Worm (Caenorhabditis elegans): Measurements from ENCODE around the gene T22C8.4.

The T22C8.4 gene

ce11 chrII:8625163-8625562, 1.9 kb upstream of the T22C8.4 start, which contains the start of gene sptf-2 (continued):
- TF ChIP-seq daf-12 (tag; optimal IDR thresholded peaks at IDR 0.05) (no peak), aly-2 (tag; optimal IDR thresholded peaks at IDR 0.05) (no peak), ztf-11 (tag; optimal IDR thresholded peaks at IDR 0.05) (no peak), nfya-1 (tag; optimal IDR thresholded peaks at IDR 0.05; ENCODE audit: insufficient read depth) (peak; percentile 16), lin-39 (tag; optimal IDR thresholded peaks at IDR 0.05) (no peak), nhr-28 (tag; optimal IDR thresholded peaks at IDR 0.05) (no peak), tbx-2 (tag; optimal IDR thresholded peaks at IDR 0.05) (no peak), fos-1 (tag; optimal IDR thresholded peaks at IDR 0.05) (no peak), fkh-10 (GFP tag; optimal IDR thresholded peaks at IDR 0.05) (no peak), lsy-12 (tag; optimal IDR thresholded peaks at IDR 0.05) (no peak), jun-1 (tag; optimal IDR thresholded peaks at IDR 0.05) (peak; percentile 75), ceh-9 (tag; optimal IDR thresholded peaks at IDR 0.05) (no peak), eor-1 (tag; optimal IDR thresholded peaks at IDR 0.05) (no peak), nhr-43 (tag; optimal IDR thresholded peaks at IDR 0.05; ENCODE audit: poor library complexity, severe bottlenecking) (no peak), nhr-11 (tag; optimal IDR thresholded peaks at IDR 0.05) (no peak)

- TF ChIP-seq daf-12 (tag; optimal IDR thresholded peaks at IDR 0.05) (no peak), nhr-11 (tag; optimal IDR thresholded peaks at IDR 0.05) (no peak), elt-1 (tag; optimal IDR thresholded peaks at IDR 0.05) (no peak), hmg-11 (tag; optimal IDR thresholded peaks at IDR 0.05) (no peak), pha-4 (tag; optimal IDR thresholded peaks at IDR 0.05) (peak; percentile 10), elt-2 (tag; optimal IDR thresholded peaks at IDR 0.05) (no peak), elt-3 (tag; optimal IDR thresholded peaks at IDR 0.05) (no peak)
These were observed 1.4 kb downstream of the T22C8.4 start, which contains the start of gene T22C8.3 for ce11 chrII:8621883-8622282. Gene T22C8.3, minus strand, starts transcription at chrII:8621983.

ce11 chrII:8617516-8617915, 5.8 kb downstream of the T22C8.4 start, which contains the start of gene chhy-1:
Gene chhy-1, minus strand, starts transcription at chrII:8617616.
- TF ChIP-seq fkh-2 (tag; optimal IDR thresholded peaks at IDR 0.05) (no peak), lsy-12 (tag; optimal IDR thresholded peaks at IDR 0.05) (no peak), unc-39 (tag; optimal IDR thresholded peaks at IDR 0.05) (no peak), mdl-1 (tag; optimal IDR thresholded peaks at IDR 0.05) (no peak), ceh-16 (tag; optimal IDR thresholded peaks at IDR 0.05) (no peak), nhr-76 (tag; optimal IDR thresholded peaks at IDR 0.05) (no peak), daf-12 (tag; optimal IDR thresholded peaks at IDR 0.05) (no peak), pha-4 (tag; optimal IDR thresholded peaks at IDR 0.05) (no peak), nhr-67 (tag; optimal IDR thresholded peaks at IDR 0.05) (no peak), zag-1 (tag; optimal IDR thresholded peaks at IDR 0.05) (no peak), nhr-77 (tag; optimal IDR thresholded peaks at IDR 0.05) (no peak), elt-2 (tag; optimal IDR thresholded peaks at IDR 0.05) (no peak), pqm-1 (tag; optimal IDR thresholded peaks at IDR 0.05) (no peak), ZK546.5 (tag; optimal IDR thresholded peaks at IDR 0.05) (no peak), nhr-237 (tag; optimal IDR thresholded peaks at IDR 0.05) (no peak), skn-1 (tag; optimal IDR thresholded peaks at IDR 0.05) (no peak), lin-15B (tag; optimal IDR thresholded peaks at IDR 0.05) (no peak)

- TF ChIP-seq mml-1 (tag; optimal IDR thresholded peaks at IDR 0.05) (no peak), pha-4 (tag; optimal IDR thresholded peaks at IDR 0.05) (no peak), ZK546.5 (tag; optimal IDR thresholded peaks at IDR 0.05) (no peak), nfya-1 (tag; optimal IDR thresholded peaks at IDR 0.05; ENCODE audit: insufficient read depth) (no peak), lsy-12 (tag; optimal IDR thresholded peaks at IDR 0.05) (no peak), nhr-77 (tag; optimal IDR thresholded peaks at IDR 0.05) (no peak), nhr-43 (tag; optimal IDR thresholded peaks at IDR 0.05; ENCODE audit: poor library complexity, severe bottlenecking) (no peak), ztf-4 (tag; optimal IDR thresholded peaks at IDR 0.05) (no peak), ceh-82 (tag; optimal IDR thresholded peaks at IDR 0.05) (no peak), nhr-237 (tag; optimal IDR thresholded peaks at IDR 0.05) (no peak), eor-1 (tag; optimal IDR thresholded peaks at IDR 0.05) (no peak), nhr-25 (tag; optimal IDR thresholded peaks at IDR 0.05) (no peak), nhr-76 (tag; optimal IDR thresholded peaks at IDR 0.05) (no peak), nhr-12 (tag; optimal IDR thresholded peaks at IDR 0.05) (no peak), ceh-16 (tag; optimal IDR thresholded peaks at IDR 0.05) (no peak), fos-1 (tag; optimal IDR thresholded peaks at IDR 0.05) (no peak), elt-1 (tag; optimal IDR thresholded peaks at IDR 0.05) (no peak), tbx-2 (tag; optimal IDR thresholded peaks at IDR 0.05) (no peak), elt-3 (tag; optimal IDR thresholded peaks at IDR 0.05) (no peak), ceh-9 (tag; optimal IDR thresholded peaks at IDR 0.05) (no peak)
These were observed 7.1 kb downstream of the T22C8.4 start for ce11 chrII:8616155-8616554.
